Worm (Caenorhabditis elegans): ENCODE data around the gene K04G7.1.

K04G7.1 gene

ce11 chrIII:7158709-7159108 is 3.8 kb upstream of the K04G7.1 start, which contains the start of gene nuo-4:
TSS of gene nuo-4 (minus strand) at chrIII:7158809.
- TF ChIP-seq nhr-25 (tag; optimal IDR thresholded peaks at IDR 0.05) = no peak

DNA sequence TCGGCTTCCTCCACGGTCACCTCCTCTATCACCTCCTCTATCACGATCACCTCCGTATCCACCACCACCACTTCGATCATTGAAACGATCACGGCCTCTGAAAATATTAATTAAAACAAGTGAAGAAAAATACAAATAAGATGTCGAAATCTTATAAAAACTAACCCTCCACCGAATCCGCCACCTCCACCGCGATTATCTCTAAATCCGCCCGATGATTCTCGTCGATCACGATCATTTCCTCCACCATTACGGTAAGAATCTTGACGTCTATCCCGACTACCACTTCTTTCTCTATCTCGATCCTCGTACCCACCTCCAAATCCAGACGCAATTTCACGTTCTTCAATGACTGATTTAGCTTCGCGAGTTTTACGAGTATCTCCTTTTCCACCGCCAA is 3.3 kb upstream of the K04G7.1 start:
- no peak for TF ChIP-seq nhr-237 (tag; optimal IDR thresholded peaks at IDR 0.05)
- no peak for TF ChIP-seq Y55F3AM.14 (GFP tag; optimal IDR thresholded peaks at IDR 0.05)
- TF ChIP-seq elt-1 (tag; optimal IDR thresholded peaks at IDR 0.05) = no peak
- no peak for TF ChIP-seq R02D3.7 (tag; optimal IDR thresholded peaks at IDR 0.05)
- TF ChIP-seq nhr-10 (tag; optimal IDR thresholded peaks at IDR 0.05) = no peak
- TF ChIP-seq ama-1 (optimal IDR thresholded peaks at IDR 0.05) = no peak
- no peak for TF ChIP-seq mab-5 (tag; optimal IDR thresholded peaks at IDR 0.05)
- no peak for TF ChIP-seq unc-55 (GFP tag; optimal IDR thresholded peaks at IDR 0.05)
- TF ChIP-seq mbf-1 (tag; optimal IDR thresholded peaks at IDR 0.05) = no peak
- no peak for TF ChIP-seq aly-2 (tag; optimal IDR thresholded peaks at IDR 0.05)
- TF ChIP-seq sma-9 (GFP tag; optimal IDR thresholded peaks at IDR 0.05) = no peak
- TF ChIP-seq sma-9 (tag; optimal IDR thresholded peaks at IDR 0.05) = no peak
- TF ChIP-seq fos-1 (tag; optimal IDR thresholded peaks at IDR 0.05) = no peak
- TF ChIP-seq unc-39 (tag; optimal IDR thresholded peaks at IDR 0.05) = no peak
- TF ChIP-seq nhr-21 (tag; optimal IDR thresholded peaks at IDR 0.05) = no peak
- TF ChIP-seq lin-39 (tag; optimal IDR thresholded peaks at IDR 0.05) = no peak
- no peak for TF ChIP-seq gmeb-1 (tag; optimal IDR thresholded peaks at IDR 0.05)
- no peak for TF ChIP-seq nhr-77 (tag; optimal IDR thresholded peaks at IDR 0.05)
- no peak for TF ChIP-seq ztf-11 (tag; optimal IDR thresholded peaks at IDR 0.05)
- no peak for TF ChIP-seq ztf-4 (tag; optimal IDR thresholded peaks at IDR 0.05)

ce11 chrIII:7161055-7161454 is 1.5 kb upstream of the K04G7.1 start, which contains the start of gene rnp-7:
TSS of gene rnp-7 (minus strand) at chrIII:7161155.
- TF ChIP-seq R02D3.7 (tag; optimal IDR thresholded peaks at IDR 0.05) = no peak
- TF ChIP-seq lin-39 (tag; optimal IDR thresholded peaks at IDR 0.05) = no peak
- TF ChIP-seq nhr-77 (tag; optimal IDR thresholded peaks at IDR 0.05) = no peak
- no peak for TF ChIP-seq unc-55 (GFP tag; optimal IDR thresholded peaks at IDR 0.05)
- TF ChIP-seq peb-1 (tag; optimal IDR thresholded peaks at IDR 0.05) = no peak
- no peak for TF ChIP-seq snpc-4 (tag; optimal IDR thresholded peaks at IDR 0.05)
- no peak for TF ChIP-seq elt-3 (tag; optimal IDR thresholded peaks at IDR 0.05)
- no peak for TF ChIP-seq crh-2 (tag; optimal IDR thresholded peaks at IDR 0.05)

DNA sequence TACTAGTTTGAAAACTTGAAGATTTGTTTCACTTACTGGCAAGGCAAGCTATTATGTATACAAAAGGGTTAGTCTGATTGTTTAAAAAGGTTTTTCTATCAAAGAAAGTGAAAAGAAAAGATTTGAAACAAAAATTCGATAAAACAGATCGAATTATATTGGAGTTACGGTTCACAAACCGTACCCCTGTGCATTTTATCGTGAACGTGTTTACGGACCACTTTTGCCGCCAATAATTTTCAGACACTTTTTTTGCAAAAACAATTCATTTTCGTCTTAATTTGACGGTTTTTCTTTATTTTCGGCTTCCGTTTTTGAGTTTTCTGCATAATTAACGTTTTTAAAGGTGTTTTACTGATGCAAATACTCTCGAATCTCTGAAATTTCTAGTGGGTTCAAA is 2.8 kb downstream of the K04G7.1 start:
- TF ChIP-seq elt-3 (tag; optimal IDR thresholded peaks at IDR 0.05) (no peak), alr-1 (tag; optimal IDR thresholded peaks at IDR 0.05) (no peak), aly-2 (tag; optimal IDR thresholded peaks at IDR 0.05) (no peak), nhr-6 (tag; optimal IDR thresholded peaks at IDR 0.05) (no peak), unc-39 (tag; optimal IDR thresholded peaks at IDR 0.05) (no peak), blmp-1 (tag; optimal IDR thresholded peaks at IDR 0.05; ENCODE audit: insufficient read depth) (no peak), elt-1 (tag; optimal IDR thresholded peaks at IDR 0.05) (no peak), ztf-1 (GFP tag; conservative IDR thresholded peaks at IDR 0.05) (no peak), C34F6.9 (tag; optimal IDR thresholded peaks at IDR 0.05) (no peak), sma-9 (GFP tag; optimal IDR thresholded peaks at IDR 0.05) (no peak), sma-9 (tag; optimal IDR thresholded peaks at IDR 0.05) (no peak), ceh-16 (tag; optimal IDR thresholded peaks at IDR 0.05) (no peak), gmeb-1 (tag; optimal IDR thresholded peaks at IDR 0.05) (no peak), nhr-237 (tag; optimal IDR thresholded peaks at IDR 0.05) (no peak), dmd-4 (tag; optimal IDR thresholded peaks at IDR 0.05) (no peak), nhr-10 (tag; optimal IDR thresholded peaks at IDR 0.05) (no peak), unc-62 (GFP tag; optimal IDR thresholded peaks at IDR 0.05) (no peak), fos-1 (tag; optimal IDR thresholded peaks at IDR 0.05) (no peak), ztf-4 (tag; optimal IDR thresholded peaks at IDR 0.05) (no peak), snpc-4 (tag; optimal IDR thresholded peaks at IDR 0.05) (no peak)

DNA sequence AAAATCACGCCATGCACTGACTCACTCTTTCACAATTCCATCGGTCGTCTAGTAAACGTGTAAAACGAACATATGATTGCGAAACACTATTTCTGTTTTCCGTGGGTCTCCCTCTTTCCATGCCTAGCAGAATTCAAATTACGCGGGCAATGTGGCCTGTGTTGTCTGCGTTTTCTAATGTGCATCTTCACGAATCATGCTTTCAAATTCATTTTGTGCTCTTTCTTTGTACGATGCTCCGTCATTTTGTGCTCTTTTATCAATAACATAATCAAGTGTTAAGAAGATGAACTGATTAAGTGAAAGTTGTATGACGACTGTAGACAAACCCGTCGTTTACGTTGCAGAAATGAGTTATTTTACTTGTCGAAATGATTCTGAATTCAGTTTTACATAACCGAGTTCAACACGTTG is 3.3 kb downstream of the K04G7.1 start:
- TF ChIP-seq egl-27 (tag; optimal IDR thresholded peaks at IDR 0.05) = peak; percentile 43
- TF ChIP-seq C34F6.9 (tag; optimal IDR thresholded peaks at IDR 0.05) = peak; percentile 80
- TF ChIP-seq F13H6.1 (tag; optimal IDR thresholded peaks at IDR 0.05) = peak; percentile 51
- peak in 1 of 2 experiments; percentile 21 for TF ChIP-seq mdl-1 (tag; optimal IDR thresholded peaks at IDR 0.05)
- TF ChIP-seq nhr-6 (tag; optimal IDR thresholded peaks at IDR 0.05) = no peak
- TF ChIP-seq unc-55 (GFP tag; optimal IDR thresholded peaks at IDR 0.05) = peak; percentile 57
- peak; percentile 76 for TF ChIP-seq nhr-129 (tag; optimal IDR thresholded peaks at IDR 0.05)
- peak; percentile 73 for TF ChIP-seq sma-9 (GFP tag; optimal IDR thresholded peaks at IDR 0.05)
- TF ChIP-seq sma-9 (tag; optimal IDR thresholded peaks at IDR 0.05) = no peak
- no peak for TF ChIP-seq R02D3.7 (tag; optimal IDR thresholded peaks at IDR 0.05)
- TF ChIP-seq sem-4 (tag; optimal IDR thresholded peaks at IDR 0.05) = no peak
- TF ChIP-seq crh-2 (tag; optimal IDR thresholded peaks at IDR 0.05) = peak; percentile 87
- TF ChIP-seq gmeb-1 (tag; optimal IDR thresholded peaks at IDR 0.05) = peak; percentile 52
- peak in 1 of 2 experiments; percentile 50 for TF ChIP-seq lsy-2 (tag; optimal IDR thresholded peaks at IDR 0.05)
- peak; percentile 71 for TF ChIP-seq blmp-1 (tag; optimal IDR thresholded peaks at IDR 0.05; ENCODE audit: insufficient read depth)
- peak; percentile 95 for TF ChIP-seq fos-1 (tag; optimal IDR thresholded peaks at IDR 0.05)
- TF ChIP-seq ceh-82 (tag; optimal IDR thresholded peaks at IDR 0.05) = no peak

All from whole organism, L2 larva.